Worm (Caenorhabditis elegans) whole organism, L4 larva: ENCODE measurements around the gene srh-266.

Experiments
- aly-2 ChIP-seq: sonication (generic microtip); optimal IDR thresholded peaks from 2 replicates; lab custom pipeline; 2018; ENCODE audit warnings: missing biosample characterization, missing genetic modification characterization
- ama-1 ChIP-seq: fragments of 150-350 bp; optimal IDR thresholded peaks from 2 replicates; lab custom pipeline; 2014; ENCODE audit warnings: inconsistent platforms, mixed read lengths
- ctbp-1 ChIP-seq: fragments of 200-800 bp; sonication (Bioruptor generic); IDR thresholded peaks from 2 replicates; pipeline ENCODE4 v1.3.6; 2022; ENCODE audit warnings: missing genetic modification reagents, missing genetic modification characterization, missing compliant biosample characterization
- dpl-1 ChIP-seq: fragments of 150-350 bp; optimal IDR thresholded peaks from 2 replicates; lab custom pipeline; 2014; ENCODE audit warnings: missing biosample characterization, missing genetic modification reagents, missing genetic modification characterization
- fos-1 ChIP-seq: fragments of 150-350 bp; optimal IDR thresholded peaks from 2 replicates; lab custom pipeline; 2014; ENCODE audit warnings: missing biosample characterization, missing genetic modification characterization
- hlh-11 ChIP-seq: fragments of 200-800 bp; sonication (Bioruptor generic); optimal IDR thresholded peaks from 2 replicates; lab custom pipeline; 2018; ENCODE audit warnings: mild to moderate bottlenecking, missing genetic modification characterization, missing compliant biosample characterization
- lin-13 ChIP-seq: fragments of 150-350 bp; optimal IDR thresholded peaks from 2 replicates; lab custom pipeline; 2014; ENCODE audit warnings: missing biosample characterization, missing genetic modification reagents, missing genetic modification characterization
- lin-29 ChIP-seq: fragments of 200-800 bp; sonication (Bioruptor generic); IDR thresholded peaks from 2 replicates; pipeline ENCODE4 v1.3.6; 2022; ENCODE audit warnings: missing genetic modification reagents, missing genetic modification characterization, missing compliant biosample characterization
- lin-38 ChIP-seq: fragments of 200-800 bp; sonication (Bioruptor generic); IDR thresholded peaks from 2 replicates; pipeline ENCODE4 v1.3.6; 2022; ENCODE audit warnings: missing genetic modification reagents, missing genetic modification characterization, missing compliant biosample characterization
- mxl-3 ChIP-seq: fragments of 200-800 bp; sonication (Bioruptor generic); optimal IDR thresholded peaks from 2 replicates; lab custom pipeline; 2018; ENCODE audit warnings: mild to moderate bottlenecking, missing genetic modification characterization, missing compliant biosample characterization
- nhr-102 ChIP-seq: sonication (generic microtip); optimal IDR thresholded peaks from 2 replicates; lab custom pipeline; 2016; ENCODE audit warnings: mild to moderate bottlenecking, missing genetic modification characterization, moderate library complexity, missing compliant biosample characterization
- nhr-42 ChIP-seq: fragments of 200-800 bp; sonication (Bioruptor generic); IDR thresholded peaks from 2 replicates; pipeline ENCODE4 v1.3.6; 2022; ENCODE audit warnings: missing genetic modification characterization, missing compliant biosample characterization
- nhr-77 ChIP-seq: fragments of 150-350 bp; optimal IDR thresholded peaks from 2 replicates; lab custom pipeline; 2014; ENCODE audit warnings: missing biosample characterization, missing genetic modification characterization
- php-3 ChIP-seq: fragments of 200-800 bp; sonication (Bioruptor generic); IDR thresholded peaks from 2 replicates; pipeline ENCODE4 v1.3.6; 2022; ENCODE audit warnings: missing genetic modification reagents, missing genetic modification characterization, missing compliant biosample characterization
- pqm-1 ChIP-seq: sonication (generic microtip); optimal IDR thresholded peaks from 2 replicates; lab custom pipeline; 2017; ENCODE audit warnings: missing biosample characterization, missing genetic modification characterization
- saeg-2 ChIP-seq: fragments of 200-800 bp; sonication (Bioruptor generic); IDR thresholded peaks from 2 replicates; pipeline ENCODE4 v1.3.6; 2022; ENCODE audit warnings: missing genetic modification reagents, missing genetic modification characterization, missing compliant biosample characterization
- skn-1 ChIP-seq: fragments of 150-350 bp; optimal IDR thresholded peaks from 2 replicates; lab custom pipeline; 2014; ENCODE audit warnings: missing biosample characterization, missing genetic modification characterization
- tra-1 ChIP-seq: fragments of 200-800 bp; sonication (Bioruptor generic); IDR thresholded peaks from 2 replicates; pipeline ENCODE4 v1.3.6; 2022; ENCODE audit warnings: missing genetic modification reagents, missing genetic modification characterization, missing compliant biosample characterization

srh-266 gene

DNA sequence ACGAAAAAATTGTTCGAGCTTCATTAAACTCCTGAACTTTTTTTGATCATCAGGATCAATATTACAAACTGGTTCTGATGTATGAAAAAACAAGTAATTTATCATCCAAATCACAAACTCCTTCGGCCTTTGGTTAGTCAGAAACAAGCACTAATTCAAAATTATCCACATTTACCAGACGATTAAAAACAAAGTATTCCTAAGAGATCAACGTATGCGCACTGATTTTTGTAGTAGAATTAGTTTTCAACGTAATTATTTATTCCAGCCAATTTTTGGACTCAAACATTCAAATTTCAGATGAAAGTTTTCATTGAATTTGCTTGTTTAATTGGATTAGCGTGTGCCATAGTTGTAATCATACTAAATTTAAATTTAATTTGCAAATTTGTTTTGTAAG, 42.3 kb downstream of the srh-266 start, which contains the start of gene srbc-38:
TSS of gene srbc-38 (plus strand) at position 301 of the 400 bp plus-strand sequence.
- TF ChIP-seq lin-13 (GFP tag; lab: Kevin White, UChicago) (no peak), skn-1 (tag; lab: Kevin White, UChicago) (no peak), php-3 (GFP tag; lab: Robert Waterston, UW) (no peak)

DNA sequence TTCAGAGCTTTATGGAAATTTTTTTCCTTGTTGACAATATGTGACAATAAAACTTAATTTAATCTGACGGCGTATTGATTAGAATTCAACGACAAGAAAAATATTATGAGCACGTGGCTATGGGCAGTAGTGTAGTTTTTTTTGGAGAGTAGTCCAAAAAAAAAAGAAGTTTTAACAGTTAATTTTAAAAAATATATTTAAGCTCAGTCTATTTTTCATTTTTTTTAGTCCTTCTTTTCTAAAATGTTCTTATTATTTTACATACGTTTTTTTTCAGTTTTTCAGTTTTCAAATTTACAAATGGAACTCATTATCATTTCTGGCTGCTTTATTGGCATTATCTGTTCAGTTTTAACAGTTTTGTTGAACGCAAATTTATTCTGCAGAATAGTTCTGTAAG, 44.2 kb downstream of the srh-266 start, which contains the start of gene srbc-39:
TSS of gene srbc-39 (plus strand) at position 301 of the 400 bp plus-strand sequence.
- TF ChIP-seq mxl-3 (GFP tag; lab: Kevin White, UChicago) (no peak), hlh-11 (no peak), pqm-1 (no peak), aly-2 (tag; lab: Kevin White, UChicago) (no peak), ama-1 (lab: Kevin White, UChicago) (no peak), ctbp-1 (GFP tag; lab: Robert Waterston, UW) (no peak), nhr-77 (tag; lab: Kevin White, UChicago) (no peak), lin-38 (no peak), nhr-102 (no peak), fos-1 (no peak), tra-1 (GFP tag; lab: Robert Waterston, UW) (no peak), nhr-42 (GFP tag; lab: Robert Waterston, UW) (no peak)

DNA sequence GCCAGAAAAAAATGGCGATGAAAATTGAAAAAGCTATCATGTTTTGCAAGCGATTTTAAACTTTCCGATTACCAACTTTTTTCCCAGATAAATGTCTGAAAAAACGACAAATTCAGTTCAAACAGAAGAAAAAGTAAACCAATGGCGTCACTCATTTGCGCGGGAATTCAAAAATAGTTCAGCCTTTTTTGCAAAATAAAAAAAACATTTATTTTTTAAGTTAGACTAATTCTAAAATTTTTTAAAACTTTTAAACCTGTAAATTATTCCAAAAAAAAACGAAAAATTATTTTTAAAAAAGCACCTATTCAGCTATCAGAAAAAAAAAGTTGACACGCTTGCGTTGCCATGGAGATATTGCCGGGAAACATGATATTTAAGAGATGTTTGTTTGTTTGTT, 48.3 kb downstream of the srh-266 start, which contains the start of gene cyp-33C11:
TSS of gene cyp-33C11 (minus strand) at position 101 of the 400 bp plus-strand sequence.
- TF ChIP-seq saeg-2 (GFP tag; lab: Robert Waterston, UW), result no peak
- TF ChIP-seq dpl-1 (GFP tag; lab: Kevin White, UChicago), result no peak
- TF ChIP-seq lin-29 (GFP tag; lab: Robert Waterston, UW), result no peak
- TF ChIP-seq, all 104 proteins: peak for 0
